2 worm cellular contexts compared by ENCODE assay signal in the genomic region with DNA sequence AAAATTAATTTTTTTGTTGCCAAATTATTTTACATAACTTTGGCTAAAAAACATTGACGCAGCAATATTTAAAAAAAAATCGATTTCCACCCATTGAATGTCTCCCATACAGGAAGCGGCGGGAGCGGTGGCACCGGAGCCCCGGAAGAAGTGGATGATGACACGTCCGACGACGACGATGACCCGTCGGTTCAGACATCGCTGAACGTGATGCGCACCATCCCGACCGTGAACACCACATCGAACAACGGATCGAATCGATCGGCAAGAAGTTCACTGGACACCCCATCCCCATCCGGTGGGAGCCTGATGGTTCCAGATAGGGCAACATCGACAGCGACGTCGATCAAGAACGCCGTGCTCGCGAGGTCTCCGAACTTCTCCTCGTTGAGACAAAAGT.
TF ChIP-seq lines count a peak whose summit lies in the region.

No protein-coding gene starts in this region.

TF ChIP-seq in whole organism, L4 larva, 104 proteins besides CTCF, POLR2A, EP300 and RAD21:
- TF ChIP-seq aly-2 (tag; optimal IDR thresholded peaks at IDR 0.05; lab: Kevin White, UChicago) (no peak), F49E8.2 (tag; optimal IDR thresholded peaks at IDR 0.05; lab: Kevin White, UChicago; ENCODE audit: borderline replicate concordance) (no peak), set-16 (GFP tag; IDR thresholded peaks at IDR 0.05; lab: Robert Waterston, UW) (peak; percentile 74), dmd-8 (GFP tag; IDR thresholded peaks at IDR 0.05; lab: Robert Waterston, UW) (0 out of 2 replicates have a peak, but pooled peaks have one; percentile 12), Y48G9A.11 (GFP tag; IDR thresholded peaks at IDR 0.05; lab: Robert Waterston, UW) (peak; percentile 36; the same call in 1 of the 2 replicates), F10B5.3 (tag; optimal IDR thresholded peaks at IDR 0.05; lab: Kevin White, UChicago) (no peak), vab-7 (GFP tag; IDR thresholded peaks at IDR 0.05; lab: Robert Waterston, UW) (no peak), ZK337.2 (GFP tag; IDR thresholded peaks at IDR 0.05; lab: Robert Waterston, UW) (no peak), ZK546.5 (tag; optimal IDR thresholded peaks at IDR 0.05; lab: Kevin White, UChicago) (no peak), lim-7 (GFP tag; IDR thresholded peaks at IDR 0.05; lab: Robert Waterston, UW) (0 out of 2 replicates have a peak, but pooled peaks have one; percentile 12), hmg-1.1 (GFP tag; IDR thresholded peaks at IDR 0.05; lab: Robert Waterston, UW) (no peak), ztf-7 (tag; optimal IDR thresholded peaks at IDR 0.05; lab: Kevin White, UChicago) (no peak)

TF ChIP-seq in whole organism, young adult, 124 proteins besides CTCF, POLR2A, EP300 and RAD21:
- TF ChIP-seq efl-1 (GFP tag; optimal IDR thresholded peaks at IDR 0.05; lab: Kevin White, UChicago) (no peak), dpl-1 (GFP tag; optimal IDR thresholded peaks at IDR 0.05; lab: Kevin White, UChicago) (no peak), ama-1 (optimal IDR thresholded peaks at IDR 0.05; lab: Kevin White, UChicago) (no peak), ama-1 (GFP tag; optimal IDR thresholded peaks at IDR 0.05; lab: Kevin White, UChicago) (no peak), C06A6.2 (GFP tag; conservative IDR thresholded peaks at IDR 0.05; lab: Robert Waterston, UW) (0 out of 2 replicates have a peak, but pooled peaks have one; percentile 12), F37B4.10 (GFP tag; IDR thresholded peaks at IDR 0.05; lab: Robert Waterston, UW) (0 out of 2 replicates have a peak, but pooled peaks have one; percentile 67), die-1 (tag; optimal IDR thresholded peaks at IDR 0.05; lab: Kevin White, UChicago) (no peak), K12H6.12 (tag; optimal IDR thresholded peaks at IDR 0.05; lab: Kevin White, UChicago) (no peak), ZK185.1 (tag; optimal IDR thresholded peaks at IDR 0.05; lab: Kevin White, UChicago; ENCODE audit: poor library complexity, severe bottlenecking) (no peak), zfh-2 (GFP tag; conservative IDR thresholded peaks at IDR 0.05; lab: Robert Waterston, UW) (peak; percentile 73)
